Fruit fly (Drosophila melanogaster): ENCODE data around the gene CG2698.

DNA sequence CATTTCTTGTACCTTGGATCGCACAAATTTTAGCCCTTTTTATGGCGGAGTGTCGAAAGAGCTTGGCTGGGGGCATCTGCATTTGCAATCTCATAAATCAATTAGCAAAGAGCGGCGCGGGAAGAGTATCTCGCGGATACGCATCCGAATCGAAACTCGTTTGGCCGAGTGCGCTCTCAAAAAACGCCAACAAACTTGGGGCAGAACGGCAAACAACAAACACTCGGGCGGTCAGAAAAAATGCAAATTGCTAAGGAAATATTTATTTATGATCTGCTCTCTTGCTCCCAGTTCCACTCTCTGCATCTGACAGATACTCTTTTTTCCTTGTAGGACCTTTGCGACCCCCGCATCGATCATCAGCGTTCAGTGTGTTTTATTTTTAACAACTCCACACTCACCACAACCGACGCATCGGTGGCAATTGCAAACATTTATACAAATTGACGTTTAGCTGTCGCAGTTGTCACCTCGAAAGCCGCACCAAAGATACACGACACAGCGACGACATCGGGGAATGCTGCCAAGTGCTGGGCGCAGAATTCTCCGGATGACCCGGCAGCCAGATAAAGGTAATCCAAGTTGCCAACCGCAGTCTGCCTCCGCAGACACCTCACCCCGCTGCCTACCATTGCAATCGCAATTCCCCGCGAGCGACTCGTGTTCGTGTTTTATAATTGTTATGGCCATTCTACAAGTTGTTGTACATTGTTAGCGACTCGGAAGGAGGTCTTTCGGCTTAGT, 32.2 kb upstream of the CG2698 start:
- TF ChIP-seq CG8478 (optimal IDR thresholded peaks at IDR 0.05): no peak
- TF ChIP-seq CTCF (optimal IDR thresholded peaks at IDR 0.05): no peak

Measured in S2 (cell line).